Worm (Caenorhabditis elegans) whole organism, L2 larva: ENCODE measurements around the gene his-59.
A peak's percentile ranks its signal among the peaks of the same experiment; 100 is the strongest.

Experiments
- C34F6.9 ChIP-seq: fragments of 150-350 bp; optimal IDR thresholded peaks from 2 replicates; lab custom pipeline; 2014; ENCODE audit warnings: missing biosample characterization, missing genetic modification characterization
- R02D3.7 ChIP-seq: fragments of 150-350 bp; optimal IDR thresholded peaks from 2 replicates; lab custom pipeline; 2014; ENCODE audit warnings: missing biosample characterization, missing genetic modification characterization
- Y55F3AM.14 ChIP-seq: fragments of 200-800 bp; sonication (Bioruptor generic); optimal IDR thresholded peaks from 2 replicates; lab custom pipeline; 2018; ENCODE audit warnings: mild to moderate bottlenecking, missing genetic modification characterization, missing compliant biosample characterization
- ZK546.5 ChIP-seq: sonication (generic microtip); optimal IDR thresholded peaks from 2 replicates; lab custom pipeline; 2017; ENCODE audit warnings: missing biosample characterization, missing genetic modification characterization
- aly-2 ChIP-seq: fragments of 150-350 bp; optimal IDR thresholded peaks from 2 replicates; lab custom pipeline; 2014; ENCODE audit warnings: missing biosample characterization, missing genetic modification characterization
- ceh-82 ChIP-seq: fragments of 150-350 bp; optimal IDR thresholded peaks from 2 replicates; lab custom pipeline; 2014; ENCODE audit warnings: missing biosample characterization, missing genetic modification characterization
- crh-2 ChIP-seq: sonication (generic microtip); optimal IDR thresholded peaks from 2 replicates; lab custom pipeline; 2017; ENCODE audit warnings: missing biosample characterization, missing genetic modification characterization
- dmd-4 ChIP-seq: sonication (generic microtip); optimal IDR thresholded peaks from 2 replicates; lab custom pipeline; 2017; ENCODE audit warnings: missing biosample characterization, missing genetic modification characterization
- elt-1 ChIP-seq: fragments of 150-350 bp; optimal IDR thresholded peaks from 2 replicates; lab custom pipeline; 2014; ENCODE audit warnings: missing biosample characterization, missing genetic modification characterization
- fos-1 ChIP-seq: fragments of 150-350 bp; optimal IDR thresholded peaks from 2 replicates; lab custom pipeline; 2014; ENCODE audit warnings: missing biosample characterization, missing genetic modification characterization
- gmeb-1 ChIP-seq: fragments of 150-350 bp; optimal IDR thresholded peaks from 2 replicates; lab custom pipeline; 2014; ENCODE audit warnings: missing biosample characterization, missing genetic modification characterization
- lin-13 ChIP-seq: fragments of 150-350 bp; optimal IDR thresholded peaks from 2 replicates; lab custom pipeline; 2014; ENCODE audit warnings: missing biosample characterization, missing genetic modification reagents, missing genetic modification characterization
- lin-39 ChIP-seq: fragments of 150-350 bp; optimal IDR thresholded peaks from 2 replicates; lab custom pipeline; 2014; ENCODE audit warnings: missing biosample characterization, missing genetic modification reagents, missing genetic modification characterization
- lsy-2 ChIP-seq, 2 experiments: fragments of 150-350 bp in 1 of 2; sonication (generic microtip) in 1 of 2; optimal IDR thresholded peaks; 2 replicates each; lab custom pipeline; 2014 to 2017; ENCODE audit warnings: missing biosample characterization in 2 of 2, missing genetic modification characterization in 2 of 2
- mab-5 ChIP-seq: fragments of 150-350 bp; optimal IDR thresholded peaks from 2 replicates; lab custom pipeline; 2014; ENCODE audit warnings: missing biosample characterization, missing genetic modification characterization
- mdl-1 ChIP-seq, 2 experiments: fragments of 150-350 bp in 1 of 2; sonication (generic microtip) in 1 of 2; optimal IDR thresholded peaks; 2 replicates each; lab custom pipeline; 2017; ENCODE audit warnings: missing biosample characterization in 2 of 2, missing genetic modification characterization in 2 of 2
- nhr-10 ChIP-seq: sonication (generic microtip); optimal IDR thresholded peaks from 2 replicates; lab custom pipeline; 2017; ENCODE audit warnings: missing biosample characterization, missing genetic modification characterization
- nhr-11 ChIP-seq: fragments of 150-350 bp; optimal IDR thresholded peaks from 2 replicates; lab custom pipeline; 2014; ENCODE audit warnings: missing biosample characterization, missing genetic modification characterization
- nhr-12 ChIP-seq: fragments of 150-350 bp; optimal IDR thresholded peaks from 2 replicates; lab custom pipeline; 2014; ENCODE audit warnings: missing biosample characterization, missing genetic modification characterization
- nhr-21 ChIP-seq: fragments of 150-350 bp; optimal IDR thresholded peaks from 2 replicates; lab custom pipeline; 2014; ENCODE audit warnings: missing biosample characterization, missing genetic modification characterization
- nhr-237 ChIP-seq: fragments of 150-350 bp; optimal IDR thresholded peaks from 2 replicates; lab custom pipeline; 2014; ENCODE audit warnings: missing biosample characterization, missing genetic modification characterization
- nhr-6 ChIP-seq: fragments of 150-350 bp; optimal IDR thresholded peaks from 2 replicates; lab custom pipeline; 2014; ENCODE audit warnings: missing biosample characterization, missing genetic modification characterization
- sma-3 ChIP-seq: sonication (generic microtip); optimal IDR thresholded peaks from 2 replicates; lab custom pipeline; 2016; ENCODE audit warnings: missing genetic modification reagents, missing genetic modification characterization, missing compliant biosample characterization
- sma-9 ChIP-seq, 2 experiments: fragments of 150-350 bp in 1 of 2; sonication (generic microtip) in 1 of 2; optimal IDR thresholded peaks; 2 replicates each; lab custom pipeline; 2014 to 2016; ENCODE audit warnings: missing genetic modification characterization in 2 of 2, mild to moderate bottlenecking in 1 of 2, missing biosample characterization in 1 of 2, missing compliant biosample characterization in 1 of 2, missing genetic modification reagents in 1 of 2, moderate library complexity in 1 of 2
- unc-55 ChIP-seq: fragments of 150-350 bp; sonication (generic microtip); optimal IDR thresholded peaks from 3 replicates; lab custom pipeline; 2014; ENCODE audit warnings: missing biosample characterization, missing genetic modification reagents, missing genetic modification characterization
- zag-1 ChIP-seq: fragments of 150-350 bp; optimal IDR thresholded peaks from 2 replicates; lab custom pipeline; 2014; ENCODE audit warnings: missing biosample characterization, missing genetic modification characterization
- ztf-11 ChIP-seq: sonication (generic microtip); optimal IDR thresholded peaks from 2 replicates; lab custom pipeline; 2017; ENCODE audit warnings: missing biosample characterization, missing genetic modification characterization

The his-59 gene

DNA sequence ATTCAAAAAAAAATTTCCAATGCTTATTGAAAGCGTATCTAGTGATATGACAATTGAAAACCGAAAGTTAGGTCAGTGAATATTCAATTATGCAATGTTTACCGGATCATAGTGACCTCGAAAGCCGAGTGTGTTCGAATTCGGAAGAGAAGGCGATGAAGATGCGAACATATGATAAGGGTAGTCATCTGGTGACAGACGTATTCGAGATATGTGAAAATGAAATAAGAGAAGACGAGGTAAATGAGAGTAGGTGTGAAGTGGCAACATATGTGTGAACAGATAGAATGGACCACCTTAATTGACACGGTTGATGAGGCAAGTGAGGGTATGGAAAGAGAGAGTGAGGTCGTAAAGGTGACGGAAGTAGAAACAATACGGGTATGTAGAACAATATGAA is 33.2 kb upstream of the his-59 start:
- TF ChIP-seq sma-9 (GFP tag; optimal IDR thresholded peaks at IDR 0.05; lab: Kevin White, UChicago) (no peak), sma-9 (tag; optimal IDR thresholded peaks at IDR 0.05; lab: Kevin White, UChicago) (no peak), nhr-21 (tag; lab: Kevin White, UChicago) (no peak), R02D3.7 (no peak), C34F6.9 (tag; lab: Kevin White, UChicago) (no peak), nhr-10 (tag; lab: Kevin White, UChicago) (no peak), ceh-82 (no peak), nhr-6 (tag; lab: Kevin White, UChicago) (no peak), zag-1 (tag; lab: Kevin White, UChicago) (no peak)
- TF ChIP-seq, all 48 proteins: peak for 0

DNA sequence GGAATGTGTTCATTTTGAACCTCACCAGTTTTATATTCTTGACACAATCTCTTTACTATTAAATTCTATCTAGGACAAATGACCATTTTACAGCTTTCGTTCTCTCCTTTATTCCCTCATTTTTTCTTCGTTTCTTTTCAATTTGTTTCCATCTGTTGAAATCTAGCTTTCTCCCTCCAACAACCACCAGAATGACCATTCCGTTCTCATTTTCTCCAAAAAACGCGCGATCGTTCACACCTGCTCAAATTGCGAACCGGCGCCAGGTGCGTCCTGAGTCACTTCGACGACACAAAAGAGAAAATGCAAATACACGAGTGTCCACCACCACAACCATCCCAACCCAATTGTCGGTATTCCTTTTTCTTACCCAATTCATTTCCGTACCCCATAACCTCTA is 31.8 kb upstream of the his-59 start, which contains the start of gene F13B6.1:
Gene F13B6.1 (plus strand): TSS at position 301 of the 400 bp plus-strand sequence.
- TF ChIP-seq nhr-21 (tag; lab: Kevin White, UChicago) = no peak
- TF ChIP-seq nhr-237 (tag; lab: Kevin White, UChicago) = no peak
- no peak for TF ChIP-seq lin-13 (GFP tag; lab: Kevin White, UChicago)
- TF ChIP-seq nhr-11 (tag; lab: Kevin White, UChicago) = no peak
- no peak for TF ChIP-seq nhr-12 (tag; lab: Kevin White, UChicago)
- no peak for TF ChIP-seq gmeb-1 (tag; lab: Kevin White, UChicago)
- TF ChIP-seq fos-1 (tag; lab: Kevin White, UChicago) = no peak
- no peak for TF ChIP-seq sma-3 (GFP tag; lab: Kevin White, UChicago)
- TF ChIP-seq mab-5 (tag; lab: Kevin White, UChicago) = no peak
- no peak for TF ChIP-seq crh-2 (tag; lab: Kevin White, UChicago)
- TF ChIP-seq Y55F3AM.14 (GFP tag; lab: Kevin White, UChicago) = no peak
- TF ChIP-seq elt-1 = no peak
- no peak for TF ChIP-seq nhr-10 (tag; lab: Kevin White, UChicago)
- no peak for TF ChIP-seq aly-2 (tag; lab: Kevin White, UChicago)

DNA sequence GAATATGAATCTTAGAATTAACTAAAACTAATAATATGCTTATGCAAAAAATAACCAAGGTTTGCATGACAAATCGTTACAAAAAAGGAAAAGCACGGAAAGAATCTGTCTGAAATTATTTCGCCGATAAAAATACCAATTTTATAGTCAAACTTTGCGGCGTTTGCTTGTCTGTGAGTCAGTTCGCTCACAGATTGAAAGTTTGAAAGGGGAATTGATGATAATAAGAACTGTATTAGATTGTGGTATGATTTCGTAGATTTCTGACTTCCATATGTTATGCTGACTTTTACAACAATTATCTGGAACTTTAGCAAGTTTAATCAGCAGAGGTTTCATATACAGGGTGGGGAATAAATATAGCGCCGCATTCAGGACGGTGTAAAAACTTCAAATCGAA is 27.8 kb upstream of the his-59 start, which contains the start of gene F13B6.2:
Gene F13B6.2 (minus strand): TSS at position 101 of the 400 bp plus-strand sequence.
- TF ChIP-seq ZK546.5 (tag; lab: Kevin White, UChicago) (no peak), lsy-2 (tag; optimal IDR thresholded peaks at IDR 0.05; lab: Kevin White, UChicago) (no peak), dmd-4 (tag; lab: Kevin White, UChicago) (no peak), R02D3.7 (no peak), unc-55 (GFP tag; lab: Kevin White, UChicago) (no peak), fos-1 (tag; lab: Kevin White, UChicago) (peak; percentile 34), nhr-21 (tag; lab: Kevin White, UChicago) (no peak)
- TF ChIP-seq, all 48 proteins: peak for 1

DNA sequence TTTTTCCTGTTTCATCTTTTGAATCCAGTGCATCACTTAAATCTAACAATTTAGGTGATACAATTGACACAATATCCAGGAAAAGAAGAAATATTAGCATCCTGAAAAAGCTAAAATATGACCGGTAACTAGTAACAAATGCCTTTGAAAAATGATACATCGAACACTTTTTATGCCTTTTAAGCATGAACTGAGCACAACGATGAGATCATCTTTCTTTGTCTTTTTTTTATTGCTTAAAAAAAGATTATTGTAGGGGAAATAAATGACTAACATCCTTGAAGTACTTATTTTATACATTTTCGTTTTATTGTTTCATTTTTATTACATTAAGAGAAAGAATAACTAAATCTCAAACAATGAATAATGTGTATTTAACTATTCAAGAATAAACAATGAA is 22.2 kb upstream of the his-59 start, which contains the start of gene F13B6.3:
Gene F13B6.3 (minus strand): TSS at position 101 of the 400 bp plus-strand sequence.
- TF ChIP-seq gmeb-1 (tag; lab: Kevin White, UChicago) (no peak), ztf-11 (tag; lab: Kevin White, UChicago) (no peak), mdl-1 (tag; optimal IDR thresholded peaks at IDR 0.05; lab: Kevin White, UChicago) (no peak), lin-39 (tag; lab: Kevin White, UChicago) (no peak), nhr-6 (tag; lab: Kevin White, UChicago) (no peak), sma-9 (GFP tag; optimal IDR thresholded peaks at IDR 0.05; lab: Kevin White, UChicago) (no peak), sma-9 (tag; optimal IDR thresholded peaks at IDR 0.05; lab: Kevin White, UChicago) (no peak)
- TF ChIP-seq, all 48 proteins: peak for 0

DNA sequence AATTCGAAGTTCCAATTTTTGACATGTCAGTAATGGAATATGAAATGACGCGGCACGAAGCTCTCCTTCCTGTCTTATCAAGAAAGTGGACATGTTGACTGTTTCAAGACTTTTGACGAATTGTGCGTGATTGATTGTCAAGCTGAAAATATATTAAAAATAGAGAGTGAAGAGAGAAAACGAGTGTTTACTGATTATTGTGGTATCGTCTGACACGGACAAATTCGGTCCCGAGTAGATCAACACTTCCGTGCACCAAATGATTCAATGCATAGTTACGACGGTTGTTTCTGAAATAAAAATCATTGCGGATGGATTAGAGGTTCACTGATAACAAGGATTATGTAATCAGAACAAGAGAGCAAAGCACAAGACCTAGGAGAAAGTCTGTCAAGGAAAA is 20.9 kb upstream of the his-59 start:
- TF ChIP-seq fos-1 (tag; lab: Kevin White, UChicago) (peak; percentile 12), nhr-6 (tag; lab: Kevin White, UChicago) (no peak), nhr-11 (tag; lab: Kevin White, UChicago) (no peak), ceh-82 (no peak), R02D3.7 (no peak)

DNA sequence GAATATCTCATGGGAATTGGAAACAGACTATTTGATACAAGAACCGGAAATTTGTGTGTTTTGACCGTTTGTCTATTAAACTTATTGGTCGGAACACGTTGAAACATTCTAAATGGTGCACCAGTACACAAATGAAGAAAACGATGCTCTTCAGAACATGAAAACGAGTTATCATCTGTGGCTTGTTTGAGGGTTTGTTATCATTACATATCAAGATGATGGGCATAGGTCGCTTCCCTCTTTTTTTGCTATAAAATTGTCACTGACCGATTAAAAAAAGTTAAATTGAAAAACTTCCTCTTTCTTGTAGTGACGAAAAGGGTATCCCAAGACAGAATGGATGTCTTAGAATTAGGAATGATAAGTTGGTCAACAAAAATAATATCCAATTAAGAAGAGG is 19.4 kb upstream of the his-59 start:
- TF ChIP-seq fos-1 (tag; lab: Kevin White, UChicago) (peak; percentile 62), ZK546.5 (tag; lab: Kevin White, UChicago) (no peak)
